Fruit fly (Drosophila melanogaster): Measurements from ENCODE around the gene fred.

DNA sequence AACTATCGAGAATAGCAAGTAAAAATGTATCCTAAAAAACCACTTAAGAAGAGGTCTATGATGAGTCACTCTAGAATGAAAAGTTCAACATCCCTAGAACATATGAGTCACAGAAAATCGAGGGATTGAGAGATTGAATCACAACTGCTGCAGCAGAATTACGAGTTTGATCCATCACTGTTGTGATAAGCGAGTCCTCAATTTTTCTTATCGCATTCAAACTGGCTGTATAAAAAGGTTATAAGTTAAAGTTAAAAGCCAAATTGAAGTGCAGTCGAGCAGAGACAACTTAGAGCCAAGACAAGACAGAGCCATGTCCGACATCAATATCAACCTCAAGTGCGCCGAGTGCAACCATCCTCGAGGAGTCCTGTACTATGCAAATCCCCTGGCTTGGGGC is 15.9 kb upstream of the fred start, which contains the start of gene CG43773:
- no peak for TF ChIP-seq Myc (optimal IDR thresholded peaks at IDR 0.05)
- no peak for TF ChIP-seq h (optimal IDR thresholded peaks at IDR 0.05)

Data from Kc167 (cell line).